Worm (Caenorhabditis elegans): ENCODE results near the gene T02G5.14.
A peak's percentile ranks its signal among the peaks of the same experiment; 100 is the strongest.

T02G5.14 gene

ce11 chrII:7072590-7073536, 11.3 kb upstream of the T02G5.14 start (continued):
- no peak for TF ChIP-seq pag-3 (tag; optimal IDR thresholded peaks at IDR 0.05; ENCODE audit: borderline replicate concordance, insufficient read depth)
- TF ChIP-seq rnt-1 (tag; optimal IDR thresholded peaks at IDR 0.05): peak; percentile 68
- TF ChIP-seq unc-62 (GFP tag; optimal IDR thresholded peaks at IDR 0.05): no peak
- peak; percentile 73 for TF ChIP-seq ceh-88 (GFP tag; IDR thresholded peaks at IDR 0.05)
- TF ChIP-seq nhr-11 (tag; optimal IDR thresholded peaks at IDR 0.05): peak; percentile 23
- TF ChIP-seq isw-1 (GFP tag; IDR thresholded peaks at IDR 0.05): peak; percentile 76
- peak in 1 of 2 experiments; percentile 78 for TF ChIP-seq ztf-11 (tag; optimal IDR thresholded peaks at IDR 0.05)
- TF ChIP-seq aly-2 (tag; optimal IDR thresholded peaks at IDR 0.05): peak; percentile 12
- TF ChIP-seq egl-13 (tag; optimal IDR thresholded peaks at IDR 0.05): peak; percentile 65
- TF ChIP-seq pax-3 (tag; optimal IDR thresholded peaks at IDR 0.05): peak; percentile 86
- TF ChIP-seq tlp-1 (tag; optimal IDR thresholded peaks at IDR 0.05): no peak
- TF ChIP-seq nhr-84 (tag; optimal IDR thresholded peaks at IDR 0.05): no peak
- peak; percentile 75 for TF ChIP-seq dsc-1 (tag; optimal IDR thresholded peaks at IDR 0.05)
- peak; percentile 65 for TF ChIP-seq vab-15 (tag; optimal IDR thresholded peaks at IDR 0.05)
- peak; percentile 67 for TF ChIP-seq C04F5.9 (tag; optimal IDR thresholded peaks at IDR 0.05)
- TF ChIP-seq lsy-2 (tag; optimal IDR thresholded peaks at IDR 0.05): peak; percentile 71 to 91
- no peak for TF ChIP-seq zip-4 (GFP tag; optimal IDR thresholded peaks at IDR 0.05)
- no peak for TF ChIP-seq alr-1 (tag; optimal IDR thresholded peaks at IDR 0.05; ENCODE audit: borderline replicate concordance)
- TF ChIP-seq nhr-71 (tag; optimal IDR thresholded peaks at IDR 0.05): peak; percentile 84
- TF ChIP-seq nhr-47 (tag; optimal IDR thresholded peaks at IDR 0.05): peak; percentile 84
- TF ChIP-seq nhr-237 (tag; optimal IDR thresholded peaks at IDR 0.05): peak; percentile 58
- TF ChIP-seq mab-9 (GFP tag; IDR thresholded peaks at IDR 0.05): no peak
- TF ChIP-seq ceh-8 (GFP tag; optimal IDR thresholded peaks at IDR 0.05): peak; percentile 17
- no peak for TF ChIP-seq hpl-2 (GFP tag; optimal IDR thresholded peaks at IDR 0.05)
- TF ChIP-seq pqm-1 (tag; optimal IDR thresholded peaks at IDR 0.05): no peak
- TF ChIP-seq grh-1 (GFP tag; IDR thresholded peaks at IDR 0.05): no peak
- peak; percentile 37 for TF ChIP-seq nhr-77 (tag; optimal IDR thresholded peaks at IDR 0.05)
- peak; percentile 85 for TF ChIP-seq nhr-85 (tag)
- TF ChIP-seq nhr-19 (GFP tag; conservative IDR thresholded peaks at IDR 0.05): peak; percentile 56
- TF ChIP-seq unc-86 (tag; optimal IDR thresholded peaks at IDR 0.05): peak; percentile 59
- no peak for TF ChIP-seq zag-1 (tag; optimal IDR thresholded peaks at IDR 0.05)
- no peak for TF ChIP-seq jun-1 (tag; optimal IDR thresholded peaks at IDR 0.05)
- peak; percentile 72 to 78 for TF ChIP-seq lin-35 (GFP tag; optimal IDR thresholded peaks at IDR 0.05)
- peak; percentile 88 for TF ChIP-seq unc-98 (GFP tag; IDR thresholded peaks at IDR 0.05)
- peak; percentile 77 for TF ChIP-seq ceh-90 (tag; optimal IDR thresholded peaks at IDR 0.05)
- peak; percentile 35 for TF ChIP-seq elt-2 (tag; optimal IDR thresholded peaks at IDR 0.05)
- TF ChIP-seq dpl-1 (GFP tag; optimal IDR thresholded peaks at IDR 0.05): peak; percentile 55 to 71 (median 61)
- no peak for TF ChIP-seq ceh-63 (GFP tag; optimal IDR thresholded peaks at IDR 0.05)
- TF ChIP-seq C16A3.4 (tag; optimal IDR thresholded peaks at IDR 0.05): peak; percentile 86
- TF ChIP-seq ztf-4 (tag; optimal IDR thresholded peaks at IDR 0.05): no peak
- peak; percentile 73 for TF ChIP-seq swsn-7 (tag; optimal IDR thresholded peaks at IDR 0.05)
- TF ChIP-seq nhr-12 (tag; optimal IDR thresholded peaks at IDR 0.05): no peak
- TF ChIP-seq lin-13 (GFP tag; optimal IDR thresholded peaks at IDR 0.05): peak; percentile 54
- peak; percentile 8 for TF ChIP-seq fkh-10 (GFP tag; optimal IDR thresholded peaks at IDR 0.05)
- no peak for TF ChIP-seq egl-27 (tag; optimal IDR thresholded peaks at IDR 0.05)

Data from whole organism, L1 larva.